Fruit fly (Drosophila melanogaster) whole organism, embryonic: ENCODE measurements around the gene CG14286.
A peak's percentile ranks its signal among the peaks of the same experiment; 100 is the strongest.

Experiments
- Antp ChIP-seq: fragments of 200-800 bp; sonication (Bioruptor generic); optimal IDR thresholded peaks from 3 replicates; lab custom pipeline; 2016; ENCODE audit warnings: missing biosample characterization, missing genetic modification characterization
- Atf3 ChIP-seq: fragments of 200-800 bp; sonication (Bioruptor generic); optimal IDR thresholded peaks from 3 replicates; lab custom pipeline; 2016; ENCODE audit warnings: missing biosample characterization, missing genetic modification characterization
- B-H1 ChIP-seq: fragments of 200-800 bp; sonication (Bioruptor generic); IDR thresholded peaks from 3 replicates; pipeline ENCODE4 v1.3.6; 2022; ENCODE audit warnings: missing biosample characterization, missing genetic modification characterization
- CG10431 ChIP-seq: fragments of 200-800 bp; sonication (Bioruptor generic); optimal IDR thresholded peaks from 3 replicates; lab custom pipeline; 2018; ENCODE audit warnings: missing biosample characterization, mild to moderate bottlenecking, missing genetic modification characterization
- CG11398 ChIP-seq: fragments of 200-800 bp; sonication (Bioruptor generic); optimal IDR thresholded peaks from 2 replicates; lab custom pipeline; 2016; ENCODE audit warnings: missing biosample characterization, missing genetic modification characterization
- CG13287 ChIP-seq: fragments of 200-800 bp; sonication (Bioruptor generic); IDR thresholded peaks from 2 replicates; pipeline ENCODE4 v1.3.6; 2022; ENCODE audit warnings: missing biosample characterization, missing genetic modification characterization; ENCODE audit not compliant: partially characterized antibody
- CG14441 ChIP-seq: fragments of 200-800 bp; sonication (Bioruptor generic); IDR thresholded peaks from 2 replicates; pipeline ENCODE4 v1.3.6; 2022; ENCODE audit warnings: missing biosample characterization, missing genetic modification characterization
- CG14667 ChIP-seq: fragments of 200-800 bp; sonication (Bioruptor generic); IDR thresholded peaks from 2 replicates; pipeline ENCODE4 v1.3.6; 2022; ENCODE audit warnings: missing biosample characterization, missing genetic modification characterization
- CG15011 ChIP-seq: fragments of 200-800 bp; sonication (Bioruptor generic); optimal IDR thresholded peaks from 3 replicates; lab custom pipeline; 2018; ENCODE audit warnings: missing biosample characterization, mild to moderate bottlenecking, missing genetic modification characterization
- CG18011 ChIP-seq: fragments of 200-800 bp; sonication (Bioruptor generic); optimal IDR thresholded peaks from 2 replicates; lab custom pipeline; 2017; ENCODE audit warnings: missing biosample characterization, missing genetic modification characterization, mild to moderate bottlenecking, moderate library complexity, missing genotype
- CG3407 ChIP-seq: fragments of 200-800 bp; sonication (Bioruptor generic); optimal IDR thresholded peaks from 2 replicates; lab custom pipeline; 2018; ENCODE audit warnings: missing biosample characterization, mild to moderate bottlenecking, missing genetic modification characterization
- CG34376 ChIP-seq: fragments of 200-800 bp; sonication (Bioruptor generic); optimal IDR thresholded peaks from 2 replicates; lab custom pipeline; 2018; ENCODE audit warnings: missing biosample characterization, mild to moderate bottlenecking, missing genetic modification characterization
- CG4617 ChIP-seq: fragments of 200-800 bp; sonication (Bioruptor generic); optimal IDR thresholded peaks from 3 replicates; lab custom pipeline; 2016; ENCODE audit warnings: missing biosample characterization, missing genetic modification characterization, borderline replicate concordance
- CG6254 ChIP-seq: fragments of 200-800 bp; sonication (Bioruptor generic); optimal IDR thresholded peaks from 3 replicates; lab custom pipeline; 2017; ENCODE audit warnings: mild to moderate bottlenecking, missing biosample characterization, missing genetic modification reagents, missing genetic modification characterization
- CG6765 ChIP-seq: fragments of 200-800 bp; sonication (Bioruptor generic); optimal IDR thresholded peaks from 3 replicates; lab custom pipeline; 2017; ENCODE audit warnings: missing biosample characterization, mild to moderate bottlenecking, missing genetic modification characterization
- CG6791 ChIP-seq: fragments of 200-800 bp; sonication (Bioruptor generic); IDR thresholded peaks from 3 replicates; pipeline ENCODE4 v1.3.6; 2022; ENCODE audit warnings: missing biosample characterization, missing genetic modification characterization; ENCODE audit not compliant: partially characterized antibody
- CG6813 ChIP-seq: fragments of 200-800 bp; sonication (Bioruptor generic); optimal IDR thresholded peaks from 2 replicates; lab custom pipeline; 2017; ENCODE audit warnings: missing biosample characterization, missing genetic modification characterization, mild to moderate bottlenecking, moderate library complexity, missing genetic modification reagents
- CG8924 ChIP-seq: fragments of 200-800 bp; optimal IDR thresholded peaks from 3 replicates; lab custom pipeline; 2019; ENCODE audit warnings: missing biosample characterization, mild to moderate bottlenecking, missing genetic modification characterization, moderate library complexity
- Camta ChIP-seq: fragments of 200-800 bp; sonication (Bioruptor generic); optimal IDR thresholded peaks from 2 replicates; lab custom pipeline; 2016; ENCODE audit warnings: missing biosample characterization, missing genetic modification characterization
- ERR ChIP-seq: fragments of 200-800 bp; sonication (Bioruptor generic); optimal IDR thresholded peaks from 2 replicates; lab custom pipeline; 2016; ENCODE audit warnings: missing biosample characterization, missing genetic modification characterization
- H2.0 ChIP-seq: fragments of 200-800 bp; sonication (Bioruptor generic); IDR thresholded peaks from 2 replicates; pipeline ENCODE4 v1.3.6; 2022; ENCODE audit warnings: missing biosample characterization, missing genetic modification characterization
- Hand ChIP-seq: fragments of 200-800 bp; sonication (Bioruptor generic); optimal IDR thresholded peaks from 2 replicates; lab custom pipeline; 2017; ENCODE audit warnings: mild to moderate bottlenecking, missing biosample characterization, missing genetic modification reagents, missing genetic modification characterization
- Hr51 ChIP-seq, 2 experiments: fragments of 200-800 bp; sonication (Bioruptor generic); optimal IDR thresholded peaks; 2 replicates in 1 of 2; 3 replicates in 1 of 2; lab custom pipeline; 2016 to 2018; ENCODE audit warnings: missing biosample characterization in 2 of 2, missing genetic modification characterization in 2 of 2, mild to moderate bottlenecking in 1 of 2, moderate library complexity in 1 of 2
- Meics ChIP-seq: fragments of 200-800 bp; sonication (Bioruptor generic); optimal IDR thresholded peaks from 2 replicates; lab custom pipeline; 2017; ENCODE audit warnings: missing biosample characterization, mild to moderate bottlenecking, missing genetic modification characterization
- NC2β ChIP-seq: fragments of 200-800 bp; sonication (Bioruptor generic); optimal IDR thresholded peaks from 2 replicates; lab custom pipeline; 2016; ENCODE audit warnings: missing biosample characterization, missing genetic modification characterization
- Nf-YB ChIP-seq: fragments of 200-800 bp; sonication (Bioruptor generic); optimal IDR thresholded peaks from 3 replicates; lab custom pipeline; 2019; ENCODE audit warnings: missing biosample characterization, mild to moderate bottlenecking, missing genetic modification characterization, moderate library complexity
- Sox102F ChIP-seq: fragments of 200-800 bp; sonication (Bioruptor generic); optimal IDR thresholded peaks from 2 replicates; lab custom pipeline; 2018; ENCODE audit warnings: missing biosample characterization, mild to moderate bottlenecking, missing genetic modification characterization, moderate library complexity
- YL-1 ChIP-seq: fragments of 200-800 bp; sonication (Bioruptor generic); optimal IDR thresholded peaks from 3 replicates; lab custom pipeline; 2017; ENCODE audit warnings: missing biosample characterization, mild to moderate bottlenecking, missing genetic modification characterization
- ash1 ChIP-seq: fragments of 200-800 bp; sonication (Bioruptor generic); optimal IDR thresholded peaks from 2 replicates; lab custom pipeline; 2018; ENCODE audit warnings: missing biosample characterization, mild to moderate bottlenecking, missing genetic modification characterization
- bbx ChIP-seq: fragments of 200-800 bp; sonication (Bioruptor generic); IDR thresholded peaks from 2 replicates; pipeline ENCODE4 v1.3.6; 2022; ENCODE audit warnings: missing biosample characterization, missing genetic modification characterization; ENCODE audit not compliant: partially characterized antibody
- caup ChIP-seq: fragments of 200-800 bp; sonication (Bioruptor generic); optimal IDR thresholded peaks from 3 replicates; lab custom pipeline; 2017; ENCODE audit warnings: missing biosample characterization, mild to moderate bottlenecking, missing genetic modification characterization, moderate library complexity; ENCODE audit not compliant: severe bottlenecking
- ci ChIP-seq: fragments of 200-800 bp; sonication (Bioruptor generic); IDR thresholded peaks from 3 replicates; pipeline ENCODE4 v1.3.6; 2022; ENCODE audit warnings: missing biosample characterization, missing genetic modification characterization
- crp ChIP-seq, 2 experiments: fragments of 200-800 bp; sonication (Bioruptor generic); optimal IDR thresholded peaks; 2 replicates in 1 of 2; 3 replicates in 1 of 2; lab custom pipeline; 2017; ENCODE audit warnings: missing biosample characterization in 2 of 2, missing genetic modification characterization in 2 of 2, mild to moderate bottlenecking in 1 of 2, moderate library complexity in 1 of 2
- dati ChIP-seq: fragments of 200-800 bp; sonication (Bioruptor generic); IDR thresholded peaks from 2 replicates; pipeline ENCODE4 v1.3.6; 2022; ENCODE audit warnings: missing biosample characterization, missing genetic modification characterization
- en ChIP-seq: fragments of 200-800 bp; sonication (Bioruptor generic); optimal IDR thresholded peaks from 2 replicates; lab custom pipeline; 2016; ENCODE audit warnings: missing biosample characterization, missing genetic modification characterization
- gcm ChIP-seq: fragments of 200-800 bp; sonication (Bioruptor generic); optimal IDR thresholded peaks from 2 replicates; lab custom pipeline; 2019; ENCODE audit warnings: missing biosample characterization, mild to moderate bottlenecking, missing genetic modification characterization, moderate library complexity
- gem ChIP-seq: fragments of 200-800 bp; sonication (Bioruptor generic); optimal IDR thresholded peaks from 2 replicates; lab custom pipeline; 2019; ENCODE audit warnings: missing biosample characterization, mild to moderate bottlenecking, missing genetic modification characterization, moderate library complexity
- hb ChIP-seq: fragments of 200-800 bp; sonication (Bioruptor generic); IDR thresholded peaks from 3 replicates; pipeline ENCODE4 v1.3.6; 2022; ENCODE audit warnings: missing biosample characterization, missing genetic modification characterization; ENCODE audit not compliant: partially characterized antibody
- ind ChIP-seq: fragments of 200-800 bp; sonication (Bioruptor generic); optimal IDR thresholded peaks from 3 replicates; lab custom pipeline; 2016; ENCODE audit warnings: missing biosample characterization, missing genetic modification characterization
- mam ChIP-seq: fragments of 200-800 bp; sonication (Bioruptor generic); optimal IDR thresholded peaks from 3 replicates; lab custom pipeline; 2016; ENCODE audit warnings: missing biosample characterization, missing genetic modification characterization
- nerfin-2 ChIP-seq: fragments of 200-800 bp; sonication (Bioruptor generic); IDR thresholded peaks from 2 replicates; pipeline ENCODE4 v1.3.6; 2022; ENCODE audit warnings: missing biosample characterization, missing genetic modification characterization; ENCODE audit not compliant: partially characterized antibody
- onecut ChIP-seq: fragments of 200-800 bp; sonication (Bioruptor generic); IDR thresholded peaks from 2 replicates; pipeline ENCODE4 v1.3.6; 2022; ENCODE audit warnings: missing biosample characterization, missing genetic modification characterization
- phol ChIP-seq: fragments of 200-800 bp; sonication (Bioruptor generic); optimal IDR thresholded peaks from 3 replicates; lab custom pipeline; 2018; ENCODE audit warnings: missing biosample characterization, mild to moderate bottlenecking, missing genetic modification characterization, moderate library complexity
- salm ChIP-seq: fragments of 200-800 bp; sonication (Bioruptor generic); optimal IDR thresholded peaks from 2 replicates; lab custom pipeline; 2018; ENCODE audit warnings: missing biosample characterization, mild to moderate bottlenecking, missing genetic modification characterization
- sens ChIP-seq: fragments of 200-800 bp; sonication (Bioruptor generic); peaks from one replicate; lab custom pipeline; 2016; ENCODE audit warnings: missing biosample characterization, missing genetic modification characterization
- sisA ChIP-seq: fragments of 200-800 bp; sonication (Bioruptor generic); IDR thresholded peaks from 2 replicates; pipeline ENCODE4 v1.3.6; 2022; ENCODE audit warnings: missing biosample characterization, missing genetic modification characterization
- sug ChIP-seq: fragments of 200-800 bp; optimal IDR thresholded peaks from 2 replicates; lab custom pipeline; 2019; ENCODE audit warnings: missing biosample characterization, mild to moderate bottlenecking, missing genetic modification characterization, moderate library complexity
- trem ChIP-seq: fragments of 200-800 bp; optimal IDR thresholded peaks from 3 replicates; lab custom pipeline; 2019; ENCODE audit warnings: missing biosample characterization, mild to moderate bottlenecking, missing genetic modification characterization, moderate library complexity
- zfh2 ChIP-seq: fragments of 200-800 bp; sonication (Bioruptor generic); optimal IDR thresholded peaks from 2 replicates; lab custom pipeline; 2016; ENCODE audit warnings: missing biosample characterization, missing genetic modification characterization

The CG14286 gene

dm6 chr3R:18980863-18981536 lies 42.9 kb upstream of the CG14286 start, which contains the start of the genes dnk and Smu1 (continued):
- no peak for TF ChIP-seq CG15011 (GFP tag; lab: Kevin White, UChicago)
- TF ChIP-seq NC2β (GFP tag; lab: Kevin White, UChicago) = no peak
- no peak for TF ChIP-seq CG10431 (GFP tag; lab: Kevin White, UChicago)
- TF ChIP-seq salm (tag; lab: Kevin White, UChicago) = no peak
- TF ChIP-seq CG8924 (tag; lab: Kevin White, UChicago) = peak; percentile 70
- TF ChIP-seq CG18011 (GFP tag; lab: Kevin White, UChicago) = no peak
- TF ChIP-seq nerfin-2 = no peak
- no peak for TF ChIP-seq Sox102F (GFP tag; lab: Kevin White, UChicago)
- TF ChIP-seq dati (GFP tag; lab: Robert Waterston, UW) = no peak
- TF ChIP-seq Camta = no peak
- TF ChIP-seq sens (GFP tag; lab: Kevin White, UChicago) = peak; percentile 60
- TF ChIP-seq B-H1 (GFP tag; lab: Robert Waterston, UW) = no peak
- TF ChIP-seq CG6254 = peak; percentile 15
- TF ChIP-seq CG34376 = no peak
- TF ChIP-seq ERR (GFP tag; lab: Kevin White, UChicago) = no peak
- no peak for TF ChIP-seq ind
- TF ChIP-seq caup (GFP tag; lab: Kevin White, UChicago) = no peak
- no peak for TF ChIP-seq Nf-YB (GFP tag; lab: Kevin White, UChicago)
- TF ChIP-seq sisA = no peak
- no peak for TF ChIP-seq Hr51 (GFP tag; optimal IDR thresholded peaks at IDR 0.05; lab: Kevin White, UChicago)
- TF ChIP-seq YL-1 (GFP tag; lab: Kevin White, UChicago) = peak; percentile 25
- peak; percentile 56 for TF ChIP-seq CG13287 (GFP tag; lab: Robert Waterston, UW)
- no peak for TF ChIP-seq ci (GFP tag; lab: Robert Waterston, UW)
- TF ChIP-seq mam (GFP tag; lab: Kevin White, UChicago) = no peak
- TF ChIP-seq crp (GFP tag; optimal IDR thresholded peaks at IDR 0.05; lab: Kevin White, UChicago) = peak; percentile 66 to 96
- TF ChIP-seq bbx = peak; percentile 12; the same call in 1 of the 2 replicates
- TF ChIP-seq CG6791 (GFP tag; lab: Robert Waterston, UW) = peak; percentile 43; the same call in 1 of the 3 replicates
- TF ChIP-seq trem (tag; lab: Kevin White, UChicago) = peak; percentile 45
- no peak for TF ChIP-seq Antp
- TF ChIP-seq CG4617 (GFP tag; lab: Kevin White, UChicago) = no peak
- TF ChIP-seq Hand (GFP tag; lab: Kevin White, UChicago) = no peak
- TF ChIP-seq CG14667 = no peak
- TF ChIP-seq ash1 (GFP tag; lab: Kevin White, UChicago) = no peak
- TF ChIP-seq Atf3 (GFP tag; lab: Kevin White, UChicago) = no peak
- TF ChIP-seq gcm (GFP tag; lab: Kevin White, UChicago) = no peak
- TF ChIP-seq CG3407 (GFP tag; lab: Kevin White, UChicago) = no peak
- no peak for TF ChIP-seq hb (GFP tag; lab: Robert Waterston, UW)
- no peak for TF ChIP-seq H2.0 (GFP tag; lab: Robert Waterston, UW)
- no peak for TF ChIP-seq Meics (GFP tag; lab: Kevin White, UChicago)
- no peak for TF ChIP-seq sug (tag; lab: Kevin White, UChicago)
- TF ChIP-seq CG6765 = no peak
- TF ChIP-seq CG11398 (GFP tag; lab: Kevin White, UChicago) = no peak
- TF ChIP-seq phol (tag; lab: Kevin White, UChicago) = peak; percentile 78
- no peak for TF ChIP-seq en (GFP tag; lab: Kevin White, UChicago)
- no peak for TF ChIP-seq CG6813 (GFP tag; lab: Kevin White, UChicago)
- TF ChIP-seq zfh2 = no peak
- no peak for TF ChIP-seq gem (tag; lab: Kevin White, UChicago)
- peak; percentile 13; the same call in 1 of the 2 replicates for TF ChIP-seq onecut
- no peak for TF ChIP-seq CG14441 (GFP tag; lab: Robert Waterston, UW)
